Worm (Caenorhabditis elegans) whole organism, L4 larva: ENCODE data around the gene chil-18.
A peak's percentile ranks its signal among the peaks of the same experiment; 100 is the strongest.
"Not testable (repeated sequence)": the region's sequence is repeated elsewhere in the genome, so short reads cannot be mapped to it uniquely, and the experiment has no call there.

Source experiments
- F26F4.8 ChIP-seq: fragments of 200-800 bp; sonication (Bioruptor generic); conservative IDR thresholded peaks from 2 replicates; pipeline ENCODE4 v1.3.6; 2022; ENCODE audit warnings: missing genetic modification characterization, missing compliant biosample characterization
- F44E2.7 ChIP-seq: fragments of 200-800 bp; sonication (Bioruptor generic); IDR thresholded peaks from 2 replicates; pipeline ENCODE4 v2.1.2; 2022; ENCODE audit warnings: missing genetic modification characterization, missing compliant biosample characterization
- F49E8.2 ChIP-seq: sonication (generic microtip); optimal IDR thresholded peaks from 2 replicates; lab custom pipeline; 2016; ENCODE audit warnings: missing compliant biosample characterization, mild to moderate bottlenecking, missing genetic modification characterization, borderline replicate concordance
- R02D3.7 ChIP-seq: fragments of 150-350 bp; sonication (generic microtip); optimal IDR thresholded peaks from 3 replicates; lab custom pipeline; 2014; ENCODE audit warnings: missing biosample characterization, missing genetic modification characterization
- Y48G9A.11 ChIP-seq: fragments of 200-800 bp; sonication (Bioruptor generic); IDR thresholded peaks from 2 replicates; pipeline ENCODE4 v1.3.6; 2022; ENCODE audit warnings: missing genetic modification reagents, missing genetic modification characterization, missing compliant biosample characterization
- Y5F2A.4 ChIP-seq: fragments of 200-800 bp; sonication (Bioruptor generic); optimal IDR thresholded peaks from 2 replicates; lab custom pipeline; 2018; ENCODE audit warnings: mild to moderate bottlenecking, missing genetic modification characterization, missing compliant biosample characterization
- ZK546.5 ChIP-seq, 2 experiments: sonication (generic microtip); optimal IDR thresholded peaks; 2 replicates each; lab custom pipeline; 2017; ENCODE audit warnings: missing biosample characterization in 2 of 2, missing genetic modification characterization in 2 of 2
- aly-2 ChIP-seq: sonication (generic microtip); optimal IDR thresholded peaks from 2 replicates; lab custom pipeline; 2018; ENCODE audit warnings: missing biosample characterization, missing genetic modification characterization
- ceh-20 ChIP-seq: fragments of 200-800 bp; sonication (Bioruptor generic); IDR thresholded peaks from 2 replicates; pipeline ENCODE4 v1.3.6; 2022; ENCODE audit warnings: missing genetic modification reagents, missing genetic modification characterization, missing compliant biosample characterization
- ceh-82 ChIP-seq: sonication (generic microtip); optimal IDR thresholded peaks from 2 replicates; lab custom pipeline; 2017; ENCODE audit warnings: missing biosample characterization, missing genetic modification characterization
- ctbp-1 ChIP-seq: fragments of 200-800 bp; sonication (Bioruptor generic); IDR thresholded peaks from 2 replicates; pipeline ENCODE4 v1.3.6; 2022; ENCODE audit warnings: missing genetic modification reagents, missing genetic modification characterization, missing compliant biosample characterization
- dmd-6 ChIP-seq: fragments of 200-800 bp; sonication (Bioruptor generic); IDR thresholded peaks from 2 replicates; pipeline ENCODE4 v1.3.6; 2022; ENCODE audit warnings: missing genetic modification reagents, missing genetic modification characterization, missing compliant biosample characterization
- hif-1 ChIP-seq, 2 experiments: sonication (generic microtip); optimal IDR thresholded peaks; 2 replicates each; lab custom pipeline; 2016 to 2017; ENCODE audit warnings: missing compliant biosample characterization in 2 of 2, missing genetic modification characterization in 2 of 2, missing genetic modification reagents in 2 of 2, missing genotype in 2 of 2, mild to moderate bottlenecking in 1 of 2
- hlh-11 ChIP-seq: fragments of 200-800 bp; sonication (Bioruptor generic); optimal IDR thresholded peaks from 2 replicates; lab custom pipeline; 2018; ENCODE audit warnings: mild to moderate bottlenecking, missing genetic modification characterization, missing compliant biosample characterization
- jun-1 ChIP-seq: fragments of 150-350 bp; optimal IDR thresholded peaks from 2 replicates; lab custom pipeline; 2014; ENCODE audit warnings: missing biosample characterization, missing genetic modification reagents, missing genetic modification characterization
- lin-13 ChIP-seq: fragments of 150-350 bp; optimal IDR thresholded peaks from 2 replicates; lab custom pipeline; 2014; ENCODE audit warnings: missing biosample characterization, missing genetic modification reagents, missing genetic modification characterization
- lin-15B ChIP-seq: fragments of 150-350 bp; sonication (generic microtip); optimal IDR thresholded peaks from 3 replicates; lab custom pipeline; 2014; ENCODE audit warnings: missing biosample characterization, missing genetic modification characterization
- madf-5 ChIP-seq, 2 experiments: fragments of 200-800 bp; sonication (Bioruptor generic); IDR thresholded peaks; 2 replicates each; pipeline ENCODE4 v1.3.6; 2022; ENCODE audit warnings: missing compliant biosample characterization in 2 of 2, missing genetic modification characterization in 2 of 2
- mdl-1 ChIP-seq, 2 experiments: fragments of 150-350 bp in 1 of 2; sonication (generic microtip) in 1 of 2; optimal IDR thresholded peaks; 2 replicates each; lab custom pipeline; 2014 to 2017; ENCODE audit warnings: missing biosample characterization in 2 of 2, missing genetic modification characterization in 2 of 2
- mdt-29 ChIP-seq: fragments of 200-800 bp; sonication (Bioruptor generic); IDR thresholded peaks from 2 replicates; pipeline ENCODE4 v1.3.6; 2022; ENCODE audit warnings: missing genetic modification reagents, missing genetic modification characterization, missing compliant biosample characterization
- mep-1 ChIP-seq: fragments of 150-350 bp; sonication (generic microtip); optimal IDR thresholded peaks from 3 replicates; lab custom pipeline; 2014; ENCODE audit warnings: missing biosample characterization, missing genetic modification characterization
- mes-2 ChIP-seq: sonication (generic microtip); optimal IDR thresholded peaks from 2 replicates; lab custom pipeline; 2016; ENCODE audit warnings: missing genotype, mild to moderate bottlenecking, missing genetic modification characterization, missing compliant biosample characterization; ENCODE audit not compliant: poor library complexity, severe bottlenecking
- mxl-2 ChIP-seq: fragments of 200-800 bp; sonication (Bioruptor generic); conservative IDR thresholded peaks from 2 replicates; pipeline ENCODE4 v1.3.6; 2022; ENCODE audit warnings: missing genetic modification reagents, missing genetic modification characterization, missing compliant biosample characterization
- nhr-111 ChIP-seq: fragments of 200-800 bp; sonication (Bioruptor generic); optimal IDR thresholded peaks from 2 replicates; lab custom pipeline; 2018; ENCODE audit warnings: mild to moderate bottlenecking, missing genetic modification characterization, missing compliant biosample characterization
- nhr-25 ChIP-seq: sonication (generic microtip); optimal IDR thresholded peaks from 2 replicates; lab custom pipeline; 2017; ENCODE audit warnings: missing genetic modification characterization, mild to moderate bottlenecking, missing compliant biosample characterization, antibody characterized with exemption, moderate library complexity, borderline replicate concordance; ENCODE audit not compliant: insufficient read depth
- php-3 ChIP-seq: fragments of 200-800 bp; sonication (Bioruptor generic); IDR thresholded peaks from 2 replicates; pipeline ENCODE4 v1.3.6; 2022; ENCODE audit warnings: missing genetic modification reagents, missing genetic modification characterization, missing compliant biosample characterization
- rbr-2 ChIP-seq: sonication (generic microtip); optimal IDR thresholded peaks from 2 replicates; lab custom pipeline; 2016; ENCODE audit warnings: missing genotype, missing genetic modification characterization, missing compliant biosample characterization
- spr-1 ChIP-seq: sonication (generic microtip); optimal IDR thresholded peaks from 2 replicates; lab custom pipeline; 2016; ENCODE audit warnings: mild to moderate bottlenecking, missing genetic modification characterization, missing compliant biosample characterization
- tra-1 ChIP-seq: fragments of 200-800 bp; sonication (Bioruptor generic); IDR thresholded peaks from 2 replicates; pipeline ENCODE4 v1.3.6; 2022; ENCODE audit warnings: missing genetic modification reagents, missing genetic modification characterization, missing compliant biosample characterization
- unc-62 ChIP-seq, 3 experiments: fragments of 150-350 bp in 1 of 3; sonication (generic microtip); optimal IDR thresholded peaks in 2 of 3; peaks in 1 of 3; 1 replicate in 1 of 3; 2 replicates in 2 of 3; lab custom pipeline; 2014 to 2017; ENCODE audit warnings: missing biosample characterization in 3 of 3, missing genetic modification characterization in 3 of 3, missing genetic modification reagents in 3 of 3, missing genotype in 1 of 3
- ztf-11 ChIP-seq: fragments of 150-350 bp; optimal IDR thresholded peaks from 2 replicates; lab custom pipeline; 2014; ENCODE audit warnings: missing biosample characterization, missing genetic modification characterization

Gene chil-18

ce11 chrII:9405013-9405412 is 43.1 kb upstream of the chil-18 start:
- peak in 1 of 2 experiments; percentile 53 for TF ChIP-seq unc-62 (GFP tag; optimal IDR thresholded peaks at IDR 0.05 in 1 of 2; lab: Kevin White, UChicago)
- not testable (repeated sequence) for TF ChIP-seq unc-62 (tag; optimal IDR thresholded peaks at IDR 0.05; lab: Kevin White, UChicago)

DNA sequence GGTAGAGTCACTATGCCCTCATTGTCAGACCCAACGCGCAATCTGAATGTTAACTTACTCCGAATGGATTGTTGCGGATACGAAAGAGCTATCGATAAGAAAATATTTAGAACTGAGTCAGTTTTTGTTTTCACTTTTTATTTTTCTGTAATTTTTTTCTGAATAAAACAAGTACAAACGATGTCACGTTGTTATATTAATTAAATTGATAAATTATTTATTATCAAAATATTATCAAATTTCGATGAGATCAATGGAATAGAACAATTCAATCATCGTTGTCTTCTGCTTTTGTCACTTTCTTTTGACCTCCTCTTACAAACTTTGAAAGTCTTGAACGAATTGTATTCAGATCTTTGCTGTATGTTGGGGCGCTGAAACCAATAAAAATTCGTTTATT is 41.0 kb upstream of the chil-18 start, which contains the start of gene mpz-6:
Gene mpz-6, minus strand, starts transcription at position 101 of the 400 bp plus-strand sequence.
- TF ChIP-seq mdt-29 (GFP tag; lab: Robert Waterston, UW) (no peak), hlh-11 (tag; lab: Kevin White, UChicago) (no peak), nhr-111 (GFP tag; lab: Kevin White, UChicago) (no peak), rbr-2 (tag; lab: Kevin White, UChicago) (no peak), ctbp-1 (GFP tag; lab: Robert Waterston, UW) (no peak), mep-1 (tag; lab: Kevin White, UChicago) (no peak), Y48G9A.11 (GFP tag; lab: Robert Waterston, UW) (no peak), ceh-82 (tag; lab: Kevin White, UChicago) (no peak), F49E8.2 (tag; lab: Kevin White, UChicago) (no peak), R02D3.7 (tag; lab: Kevin White, UChicago) (no peak), ceh-20 (GFP tag; lab: Robert Waterston, UW) (no peak), hif-1 (tag; optimal IDR thresholded peaks at IDR 0.05; lab: Kevin White, UChicago) (no peak), ztf-11 (tag; lab: Kevin White, UChicago) (no peak), mxl-2 (GFP tag; lab: Robert Waterston, UW) (no peak), jun-1 (no peak), aly-2 (tag; lab: Kevin White, UChicago) (no peak), lin-13 (no peak)

DNA sequence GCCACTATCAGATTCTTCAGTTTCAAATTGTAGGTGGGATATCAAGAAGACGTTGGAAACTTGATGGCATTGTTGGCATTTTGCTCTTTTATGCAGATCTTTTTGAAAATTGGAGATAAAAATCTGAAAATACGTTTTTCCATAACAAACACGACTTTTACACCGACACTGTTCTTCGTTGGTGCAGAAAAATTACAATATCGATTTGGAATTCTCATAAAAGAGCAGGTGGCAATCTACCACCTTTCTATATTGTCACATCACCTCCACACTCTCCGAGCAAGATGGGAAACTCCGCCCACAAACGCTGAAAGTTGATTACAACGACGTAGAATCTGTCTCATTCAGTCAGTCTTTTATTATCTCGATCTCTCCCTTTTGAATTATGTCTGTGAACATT is 40.6 kb upstream of the chil-18 start, which contains the start of gene arrd-2:
Gene arrd-2, plus strand, starts transcription at position 301 of the 400 bp plus-strand sequence.
- TF ChIP-seq ZK546.5 (tag; optimal IDR thresholded peaks at IDR 0.05; lab: Kevin White, UChicago), result no peak
- peak in 1 of 2 experiments; percentile 42 for TF ChIP-seq unc-62 (GFP tag; optimal IDR thresholded peaks at IDR 0.05 in 1 of 2; lab: Kevin White, UChicago)
- no peak for TF ChIP-seq unc-62 (tag; optimal IDR thresholded peaks at IDR 0.05; lab: Kevin White, UChicago)
- no peak for TF ChIP-seq tra-1
- TF ChIP-seq F26F4.8 (GFP tag; lab: Robert Waterston, UW), result no peak

DNA sequence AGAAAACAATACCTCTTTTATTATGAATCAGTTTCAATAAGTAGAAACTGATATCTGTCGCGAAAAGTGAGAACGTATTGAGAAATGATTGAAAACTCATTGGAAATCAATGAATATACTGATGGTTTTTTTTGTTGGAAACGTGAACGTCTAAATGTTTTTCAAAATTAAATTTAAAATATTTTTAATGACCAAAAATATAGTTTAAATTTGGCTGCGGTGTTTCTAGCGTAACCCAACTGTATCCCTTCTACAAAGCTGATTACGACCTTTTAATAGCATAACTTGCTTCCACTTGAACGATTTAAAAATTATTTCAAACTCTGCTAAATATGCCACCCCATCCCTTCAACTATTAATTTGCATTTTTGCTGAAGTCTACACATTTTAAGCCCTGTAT is 36.6 kb upstream of the chil-18 start, which contains the start of gene M176.9:
Gene M176.9, minus strand, starts transcription at position 101 of the 400 bp plus-strand sequence.
- TF ChIP-seq nhr-25 (tag; lab: Kevin White, UChicago), result no peak
- TF ChIP-seq spr-1 (tag; lab: Kevin White, UChicago), result no peak
- no peak for TF ChIP-seq nhr-111 (GFP tag; lab: Kevin White, UChicago)
- TF ChIP-seq ZK546.5 (tag; optimal IDR thresholded peaks at IDR 0.05; lab: Kevin White, UChicago), result no peak
- no peak for TF ChIP-seq lin-15B (tag; lab: Kevin White, UChicago)
- no peak for TF ChIP-seq lin-13
- TF ChIP-seq F44E2.7 (GFP tag; lab: Robert Waterston, UW), result no peak
- no peak for TF ChIP-seq php-3 (GFP tag; lab: Robert Waterston, UW)
- TF ChIP-seq Y48G9A.11 (GFP tag; lab: Robert Waterston, UW), result no peak
- TF ChIP-seq madf-5 (GFP tag; IDR thresholded peaks at IDR 0.05; lab: Robert Waterston, UW), result no peak
- no peak for TF ChIP-seq mes-2
- no peak for TF ChIP-seq dmd-6 (GFP tag; lab: Robert Waterston, UW)
- TF ChIP-seq mdl-1 (tag; optimal IDR thresholded peaks at IDR 0.05; lab: Kevin White, UChicago), result no peak
- no peak for TF ChIP-seq ceh-20 (GFP tag; lab: Robert Waterston, UW)
- TF ChIP-seq Y5F2A.4 (GFP tag; lab: Kevin White, UChicago), result no peak
